Fruit fly (Drosophila melanogaster): Measurements from ENCODE around the gene Iru.
A peak's percentile ranks its signal among the peaks of the same experiment; 100 is the strongest.

DNA sequence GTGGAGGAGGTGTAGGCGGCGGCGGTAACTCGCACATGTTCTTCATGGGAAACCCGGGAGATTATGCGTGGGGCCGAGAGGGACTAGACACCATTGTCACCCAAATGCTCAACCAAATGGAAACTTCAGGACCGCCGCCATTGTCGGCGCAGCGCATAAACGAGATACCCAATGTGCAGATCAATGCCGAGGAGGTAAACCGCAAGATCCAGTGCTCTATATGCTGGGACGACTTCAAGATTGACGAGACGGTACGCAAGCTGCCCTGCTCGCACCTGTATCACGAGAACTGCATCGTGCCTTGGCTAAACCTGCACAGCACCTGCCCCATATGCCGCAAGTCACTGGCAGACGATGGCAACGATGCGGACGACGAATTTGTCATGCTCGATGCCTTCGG lies 1.0 kb downstream of the Iru start:
- no peak for TF ChIP-seq insv (optimal IDR thresholded peaks at IDR 0.05)
- TF ChIP-seq ttk (optimal IDR thresholded peaks at IDR 0.05) = peak; percentile 93
- no peak for TF ChIP-seq h (optimal IDR thresholded peaks at IDR 0.05)
- no peak for TF ChIP-seq psq (optimal IDR thresholded peaks at IDR 0.05)
- no peak for TF ChIP-seq Sin3A (optimal IDR thresholded peaks at IDR 0.05)
